Worm (Caenorhabditis elegans) whole organism, L2 larva: ENCODE data around the gene nspc-18.

Source experiments
- ama-1 ChIP-seq: fragments of 150-350 bp; optimal IDR thresholded peaks from 2 replicates; lab custom pipeline; 2018; ENCODE audit warnings: inconsistent platforms
- blmp-1 ChIP-seq: sonication (generic microtip); optimal IDR thresholded peaks from 2 replicates; lab custom pipeline; 2017; ENCODE audit warnings: missing genetic modification characterization, mild to moderate bottlenecking, missing compliant biosample characterization, antibody characterized with exemption, moderate library complexity; ENCODE audit not compliant: insufficient read depth
- ceh-82 ChIP-seq: fragments of 150-350 bp; optimal IDR thresholded peaks from 2 replicates; lab custom pipeline; 2014; ENCODE audit warnings: missing biosample characterization, missing genetic modification characterization
- elt-3 ChIP-seq: sonication (generic microtip); optimal IDR thresholded peaks from 2 replicates; lab custom pipeline; 2017; ENCODE audit warnings: missing biosample characterization, missing genetic modification characterization
- lin-13 ChIP-seq: fragments of 150-350 bp; optimal IDR thresholded peaks from 2 replicates; lab custom pipeline; 2014; ENCODE audit warnings: missing biosample characterization, missing genetic modification reagents, missing genetic modification characterization
- mbf-1 ChIP-seq: sonication (generic microtip); optimal IDR thresholded peaks from 2 replicates; lab custom pipeline; 2017; ENCODE audit warnings: missing biosample characterization, missing genetic modification characterization
- nhr-11 ChIP-seq: fragments of 150-350 bp; optimal IDR thresholded peaks from 2 replicates; lab custom pipeline; 2014; ENCODE audit warnings: missing biosample characterization, missing genetic modification characterization
- nhr-25 ChIP-seq: fragments of 150-350 bp; sonication (generic microtip); optimal IDR thresholded peaks from 3 replicates; lab custom pipeline; 2014; ENCODE audit warnings: missing biosample characterization, missing genetic modification characterization
- skn-1 ChIP-seq: sonication (generic microtip); optimal IDR thresholded peaks from 2 replicates; lab custom pipeline; 2017; ENCODE audit warnings: missing biosample characterization, missing genetic modification characterization
- sma-3 ChIP-seq: sonication (generic microtip); optimal IDR thresholded peaks from 2 replicates; lab custom pipeline; 2016; ENCODE audit warnings: missing genetic modification reagents, missing genetic modification characterization, missing compliant biosample characterization
- unc-62 ChIP-seq: fragments of 150-350 bp; optimal IDR thresholded peaks from 2 replicates; lab custom pipeline; 2014; ENCODE audit warnings: missing biosample characterization, missing genetic modification reagents, missing genetic modification characterization
- zag-1 ChIP-seq: fragments of 150-350 bp; optimal IDR thresholded peaks from 2 replicates; lab custom pipeline; 2014; ENCODE audit warnings: missing biosample characterization, missing genetic modification characterization
- ztf-11 ChIP-seq: sonication (generic microtip); optimal IDR thresholded peaks from 2 replicates; lab custom pipeline; 2017; ENCODE audit warnings: missing biosample characterization, missing genetic modification characterization

ce11 chrX:14557936-14558554 lies 30.6 kb upstream of the nspc-18 start, which contains the start of gene nhr-3:
- TF ChIP-seq ceh-82 (tag; lab: Kevin White, UChicago): no peak
- peak; percentile 60 for TF ChIP-seq sma-3 (GFP tag; lab: Kevin White, UChicago)
- TF ChIP-seq lin-13 (GFP tag; lab: Kevin White, UChicago): no peak
- no peak for TF ChIP-seq ztf-11 (tag; lab: Kevin White, UChicago)
- TF ChIP-seq skn-1 (tag; lab: Kevin White, UChicago): no peak
- no peak for TF ChIP-seq nhr-11 (tag; lab: Kevin White, UChicago)
- TF ChIP-seq unc-62 (GFP tag; lab: Kevin White, UChicago): no peak
- TF ChIP-seq blmp-1: peak; percentile 79
- TF ChIP-seq ama-1 (lab: Kevin White, UChicago): no peak
- no peak for TF ChIP-seq elt-3 (tag; lab: Kevin White, UChicago)
- TF ChIP-seq nhr-25 (tag; lab: Kevin White, UChicago): peak; percentile 37
- no peak for TF ChIP-seq mbf-1 (tag; lab: Kevin White, UChicago)
- TF ChIP-seq zag-1 (tag; lab: Kevin White, UChicago): no peak
